Worm (Caenorhabditis elegans): ENCODE results near the gene dve-1.

Gene dve-1

DNA sequence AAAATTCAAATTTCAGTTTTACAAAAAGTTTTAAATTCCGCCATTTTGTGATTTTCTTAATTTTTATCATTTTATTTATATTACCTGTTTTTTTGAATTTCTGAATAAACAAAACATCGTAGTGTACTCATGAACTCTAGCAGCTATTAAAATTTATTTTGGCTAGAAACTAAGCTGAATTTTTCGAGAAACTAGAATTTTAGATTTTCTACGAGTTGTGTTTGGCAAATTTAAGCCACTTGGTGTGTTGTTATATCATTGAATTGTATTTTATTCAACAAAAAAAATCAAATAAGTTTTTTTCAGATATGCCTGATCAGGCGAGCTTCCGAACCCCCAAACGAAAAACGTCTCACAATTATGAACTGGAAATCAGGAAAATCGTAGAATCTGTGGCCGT lies 36.4 kb downstream of the dve-1 start, which contains the start of gene R04A9.6:
R04A9.6 (plus strand) TSS at position 301 of the 400 bp plus-strand sequence.
- TF ChIP-seq jun-1 (tag; optimal IDR thresholded peaks at IDR 0.05) (no peak), nhr-43 (tag; optimal IDR thresholded peaks at IDR 0.05; ENCODE audit: poor library complexity, severe bottlenecking) (no peak), nhr-28 (tag; optimal IDR thresholded peaks at IDR 0.05) (no peak), eor-1 (tag; optimal IDR thresholded peaks at IDR 0.05) (no peak), aly-2 (tag; optimal IDR thresholded peaks at IDR 0.05) (no peak), nhr-11 (tag; optimal IDR thresholded peaks at IDR 0.05) (no peak), fos-1 (tag; optimal IDR thresholded peaks at IDR 0.05) (no peak), ceh-9 (tag; optimal IDR thresholded peaks at IDR 0.05) (no peak), ama-1 (optimal IDR thresholded peaks at IDR 0.05) (no peak)

DNA sequence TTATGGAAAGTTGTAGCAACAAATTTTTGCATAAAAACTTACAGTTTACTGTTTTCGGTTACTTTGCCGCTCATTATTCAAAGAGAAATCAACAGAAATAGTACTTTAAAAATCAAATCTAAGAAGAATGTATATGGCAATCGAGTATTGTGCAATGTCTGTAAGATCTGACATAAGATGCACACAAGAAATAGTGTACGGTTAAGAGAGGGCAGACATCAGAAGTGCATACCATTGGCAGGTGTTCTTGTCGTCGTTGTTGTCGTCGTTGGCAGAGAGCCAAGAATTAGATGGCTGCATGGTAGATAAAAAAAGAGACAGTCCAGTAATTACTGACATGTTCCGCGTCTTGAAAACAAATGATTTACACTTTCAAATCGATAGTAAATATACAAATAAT lies 38.9 kb downstream of the dve-1 start, which contains the start of gene R04A9.7:
R04A9.7 (minus strand) TSS at position 184 of the 400 bp plus-strand sequence.
- TF ChIP-seq nhr-12 (tag; optimal IDR thresholded peaks at IDR 0.05) (no peak), fkh-2 (tag; optimal IDR thresholded peaks at IDR 0.05) (no peak), lin-39 (tag; optimal IDR thresholded peaks at IDR 0.05) (no peak), ceh-82 (tag; optimal IDR thresholded peaks at IDR 0.05) (no peak), nhr-28 (tag; optimal IDR thresholded peaks at IDR 0.05) (no peak), daf-12 (tag; optimal IDR thresholded peaks at IDR 0.05) (no peak), mdl-1 (tag; optimal IDR thresholded peaks at IDR 0.05) (no peak), fkh-10 (GFP tag; optimal IDR thresholded peaks at IDR 0.05) (no peak), egl-5 (tag; optimal IDR thresholded peaks at IDR 0.05) (no peak), unc-39 (tag; optimal IDR thresholded peaks at IDR 0.05) (no peak), tbx-2 (tag; optimal IDR thresholded peaks at IDR 0.05) (no peak), eor-1 (tag; optimal IDR thresholded peaks at IDR 0.05) (no peak), mml-1 (tag; optimal IDR thresholded peaks at IDR 0.05) (no peak), pqm-1 (tag; optimal IDR thresholded peaks at IDR 0.05) (no peak)

DNA sequence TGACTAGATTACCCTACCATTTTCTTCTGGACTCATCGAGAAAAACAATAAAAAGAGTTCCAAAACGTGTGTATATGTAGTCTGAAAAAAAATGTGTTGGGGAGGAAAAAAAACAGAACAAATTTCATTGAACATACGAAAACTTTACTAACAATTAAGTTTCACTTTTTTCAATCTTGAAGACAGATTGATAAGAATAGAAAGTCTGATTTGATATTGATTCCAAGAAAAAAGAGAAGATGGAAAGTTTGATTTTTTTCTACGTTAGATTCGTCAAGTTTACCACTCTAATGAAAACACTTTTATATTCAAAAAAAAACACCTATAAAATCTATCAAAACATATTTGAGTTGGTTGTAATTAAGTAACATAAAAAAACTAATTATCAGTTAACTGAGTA lies 43.1 kb downstream of the dve-1 start, which contains the start of gene R04A9.9:
R04A9.9 (minus strand) TSS at position 101 of the 400 bp plus-strand sequence.
- TF ChIP-seq pqm-1 (tag; optimal IDR thresholded peaks at IDR 0.05) (no peak), nhr-23 (tag; optimal IDR thresholded peaks at IDR 0.05) (no peak), ceh-28 (tag; optimal IDR thresholded peaks at IDR 0.05) (no peak), eor-1 (tag; optimal IDR thresholded peaks at IDR 0.05) (no peak), nhr-11 (tag; optimal IDR thresholded peaks at IDR 0.05) (no peak), fos-1 (tag; optimal IDR thresholded peaks at IDR 0.05) (no peak)

DNA sequence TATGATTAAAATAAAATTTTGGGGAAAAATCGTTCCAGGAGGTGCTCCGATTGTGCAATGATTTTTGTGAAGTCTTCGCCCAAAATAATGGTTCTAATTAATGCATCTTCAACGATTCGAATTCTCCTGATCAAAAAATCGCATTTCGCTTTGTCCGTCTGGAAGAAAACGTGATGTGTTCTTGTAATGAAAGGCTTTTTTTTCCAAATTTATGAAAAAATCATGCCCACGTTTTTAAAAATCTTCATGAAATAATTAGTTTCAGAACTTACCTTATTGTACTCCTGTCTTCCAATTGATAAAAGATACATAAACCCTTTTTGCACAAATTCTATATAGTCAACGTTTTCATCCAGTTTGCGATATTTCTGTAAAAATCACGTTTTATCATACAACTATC lies 44.0 kb downstream of the dve-1 start:
- TF ChIP-seq nhr-237 (tag; optimal IDR thresholded peaks at IDR 0.05), result no peak
- TF ChIP-seq elt-2 (tag; optimal IDR thresholded peaks at IDR 0.05), result no peak
- TF ChIP-seq nhr-67 (tag; optimal IDR thresholded peaks at IDR 0.05), result no peak
- no peak for TF ChIP-seq elt-3 (tag; optimal IDR thresholded peaks at IDR 0.05)
- no peak for TF ChIP-seq nhr-43 (tag; optimal IDR thresholded peaks at IDR 0.05; ENCODE audit: poor library complexity, severe bottlenecking)
- no peak for TF ChIP-seq fkh-10 (GFP tag; optimal IDR thresholded peaks at IDR 0.05)
- no peak for TF ChIP-seq nhr-25 (tag; optimal IDR thresholded peaks at IDR 0.05)
- no peak for TF ChIP-seq snpc-4 (tag; optimal IDR thresholded peaks at IDR 0.05)
- TF ChIP-seq jun-1 (tag; optimal IDR thresholded peaks at IDR 0.05), result no peak
- no peak for TF ChIP-seq R02D3.7 (tag; optimal IDR thresholded peaks at IDR 0.05)
- TF ChIP-seq ceh-82 (tag; optimal IDR thresholded peaks at IDR 0.05), result no peak
- TF ChIP-seq lin-39 (tag; optimal IDR thresholded peaks at IDR 0.05), result no peak
- no peak for TF ChIP-seq lsy-12 (tag; optimal IDR thresholded peaks at IDR 0.05)
- no peak for TF ChIP-seq pha-4 (tag; optimal IDR thresholded peaks at IDR 0.05)
- TF ChIP-seq nhr-28 (tag; optimal IDR thresholded peaks at IDR 0.05), result no peak

DNA sequence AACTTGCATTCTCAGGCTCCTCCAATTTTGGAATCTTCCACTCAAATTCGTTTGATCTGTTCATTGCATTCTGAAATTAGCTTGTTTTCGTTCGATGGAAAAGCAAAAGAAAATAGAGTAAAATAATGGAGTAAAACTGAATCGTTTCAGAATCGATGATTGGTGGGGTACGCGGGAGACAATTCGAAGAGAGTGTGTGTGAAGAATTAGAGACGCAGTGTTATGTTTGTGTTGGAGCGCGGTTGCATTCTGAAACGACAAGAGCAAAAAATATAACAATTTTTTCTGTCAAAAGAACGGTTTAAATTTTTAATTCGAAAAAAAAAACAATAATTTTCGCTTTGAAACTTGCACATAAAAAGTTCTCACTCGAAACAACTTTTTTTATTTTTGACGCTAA lies 44.9 kb downstream of the dve-1 start, which contains the start of gene ceh-93:
ceh-93 (minus strand) TSS at position 70 of the 400 bp plus-strand sequence.
- no peak for TF ChIP-seq ceh-82 (tag; optimal IDR thresholded peaks at IDR 0.05)
- TF ChIP-seq sea-2 (GFP tag; optimal IDR thresholded peaks at IDR 0.05), result no peak
- no peak for TF ChIP-seq egl-5 (tag; optimal IDR thresholded peaks at IDR 0.05)
- TF ChIP-seq aly-2 (tag; optimal IDR thresholded peaks at IDR 0.05), result no peak
- no peak for TF ChIP-seq nhr-28 (tag; optimal IDR thresholded peaks at IDR 0.05)
- peak; percentile 37 for TF ChIP-seq lin-15B (tag; optimal IDR thresholded peaks at IDR 0.05)
- TF ChIP-seq nfya-1 (tag; optimal IDR thresholded peaks at IDR 0.05; ENCODE audit: insufficient read depth), result peak; percentile 97
- no peak for TF ChIP-seq tbx-2 (tag; optimal IDR thresholded peaks at IDR 0.05)
- TF ChIP-seq fkh-2 (tag; optimal IDR thresholded peaks at IDR 0.05), result no peak
- no peak for TF ChIP-seq skn-1 (tag; optimal IDR thresholded peaks at IDR 0.05)
- no peak for TF ChIP-seq daf-12 (tag; optimal IDR thresholded peaks at IDR 0.05)
- TF ChIP-seq jun-1 (tag; optimal IDR thresholded peaks at IDR 0.05), result no peak
- peak; percentile 43 for TF ChIP-seq hmg-11 (tag; optimal IDR thresholded peaks at IDR 0.05)
- no peak for TF ChIP-seq ztf-11 (tag; optimal IDR thresholded peaks at IDR 0.05)
- no peak for TF ChIP-seq nhr-67 (tag; optimal IDR thresholded peaks at IDR 0.05)
- TF ChIP-seq nhr-11 (tag; optimal IDR thresholded peaks at IDR 0.05), result no peak
- no peak for TF ChIP-seq R02D3.7 (tag; optimal IDR thresholded peaks at IDR 0.05)
- no peak for TF ChIP-seq unc-62 (GFP tag; optimal IDR thresholded peaks at IDR 0.05)

All from whole organism, L3 larva.